Fruit fly (Drosophila melanogaster) whole organism, prepupa: ENCODE measurements around the gene Hr96.

Experiments
- Blimp-1 ChIP-seq: fragments of 200-800 bp; sonication (Bioruptor generic); optimal IDR thresholded peaks from 3 replicates; lab custom pipeline; 2017; ENCODE audit warnings: missing biosample characterization, missing genetic modification characterization, mild to moderate bottlenecking, moderate library complexity, missing genetic modification reagents
- CG15336 ChIP-seq: fragments of 200-800 bp; sonication (Bioruptor generic); IDR thresholded peaks from 2 replicates; pipeline ENCODE4 v1.3.6; 2022; ENCODE audit warnings: missing biosample characterization, missing genetic modification characterization
- CG6854 ChIP-seq: fragments of 200-800 bp; sonication (Bioruptor generic); optimal IDR thresholded peaks from 2 replicates; lab custom pipeline; 2017; ENCODE audit warnings: missing biosample characterization, mild to moderate bottlenecking, missing genetic modification characterization
- CG8119 ChIP-seq: fragments of 200-800 bp; sonication (Bioruptor generic); IDR thresholded peaks from 3 replicates; pipeline ENCODE4 v1.3.6; 2022; ENCODE audit warnings: missing biosample characterization, missing genetic modification characterization
- Sox15 ChIP-seq: fragments of 200-800 bp; sonication (Bioruptor generic); optimal IDR thresholded peaks from 3 replicates; lab custom pipeline; 2016; ENCODE audit warnings: missing biosample characterization, missing genetic modification characterization
- acj6 ChIP-seq: fragments of 200-800 bp; sonication (Bioruptor generic); optimal IDR thresholded peaks from 3 replicates; lab custom pipeline; 2016; ENCODE audit warnings: missing biosample characterization, missing genetic modification characterization
- dsx ChIP-seq: fragments of 200-800 bp; optimal IDR thresholded peaks from 3 replicates; lab custom pipeline; 2019; ENCODE audit warnings: missing biosample characterization, mild to moderate bottlenecking, missing genetic modification characterization, moderate library complexity; ENCODE audit not compliant: poor library complexity, severe bottlenecking

DNA sequence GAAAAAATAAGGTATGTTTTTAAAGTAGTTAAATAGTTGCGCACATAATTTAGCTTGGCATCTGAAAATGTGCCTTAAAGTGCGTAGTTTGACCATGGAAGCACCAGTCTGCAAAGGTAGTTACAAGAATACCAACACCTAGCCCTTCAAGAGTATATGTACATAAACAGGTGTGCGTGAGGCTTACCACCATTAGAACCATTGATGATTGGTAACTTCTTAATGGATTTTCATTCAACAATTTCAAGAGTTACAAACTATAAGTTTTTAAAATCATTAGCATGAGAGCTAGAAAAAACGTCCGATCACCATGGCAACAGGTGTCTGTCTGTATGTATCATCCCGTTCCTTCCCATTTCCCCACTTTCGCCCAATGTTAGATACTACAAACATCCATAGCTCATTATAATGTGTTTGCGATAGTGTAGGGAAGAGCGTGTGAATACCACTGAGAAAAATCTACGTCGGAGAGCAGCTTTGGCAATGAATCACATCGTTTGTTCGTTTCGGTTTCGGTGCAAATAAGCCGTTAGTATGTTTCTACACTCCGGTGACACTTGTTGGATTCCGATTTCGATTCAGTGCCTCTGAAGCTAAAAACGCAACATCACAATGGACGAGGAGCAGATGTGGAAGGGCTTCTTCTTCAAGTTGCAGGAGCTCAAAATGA, 31.6 kb downstream of the Hr96 start:
- no peak for TF ChIP-seq dsx (GFP tag; lab: Kevin White, UChicago)
- TF ChIP-seq Blimp-1 = no peak
- TF ChIP-seq Sox15 (GFP tag; lab: Kevin White, UChicago) = no peak
- no peak for TF ChIP-seq CG8119 (GFP tag; lab: Robert Waterston, UW)
- no peak for TF ChIP-seq acj6 (GFP tag; lab: Kevin White, UChicago)
- TF ChIP-seq CG6854 (GFP tag; lab: Kevin White, UChicago) = no peak
- no peak for TF ChIP-seq CG15336 (GFP tag; lab: Robert Waterston, UW)
